Fruit fly (Drosophila melanogaster) whole organism: ENCODE data around the gene tim.

Source experiments
- CG8478 ChIP-seq: fragments of >200 bp; optimal IDR thresholded peaks from 2 replicates; lab custom pipeline; 2018; ENCODE audit warnings: inconsistent platforms
- Dll ChIP-seq: fragments of >200 bp; optimal IDR thresholded peaks from 2 replicates; lab custom pipeline; 2017
- psq ChIP-seq: fragments of >200 bp; optimal IDR thresholded peaks from 2 replicates; lab custom pipeline; 2017

- TF ChIP-seq CG8478 (lab: Kevin White, UChicago): no peak
- no peak for TF ChIP-seq Dll (lab: Kevin White, UChicago)
- TF ChIP-seq psq (lab: Kevin White, UChicago): no peak
Measured at dm6 chr2L:3547512-3547911, 39.6 kb upstream of the tim start.
